Worm (Caenorhabditis elegans) whole organism, young adult: ENCODE measurements around the gene F55G7.1.

Experiments used
- B0035.1 ChIP-seq: sonication (generic microtip); optimal IDR thresholded peaks from 2 replicates; lab custom pipeline; 2016; ENCODE audit warnings: missing genetic modification characterization, mild to moderate bottlenecking, missing compliant biosample characterization, missing genotype, missing genetic modification reagents
- B0261.1 ChIP-seq: sonication (generic microtip); optimal IDR thresholded peaks from 2 replicates; lab custom pipeline; 2016; ENCODE audit warnings: mild to moderate bottlenecking, missing genetic modification characterization, moderate library complexity, missing compliant biosample characterization
- C06A6.2 ChIP-seq: fragments of 200-800 bp; sonication (Bioruptor generic); conservative IDR thresholded peaks from 2 replicates; pipeline ENCODE4 v1.3.6; 2022; ENCODE audit warnings: missing genetic modification characterization, missing compliant biosample characterization
- D2030.7 ChIP-seq: fragments of 200-800 bp; sonication (Bioruptor generic); IDR thresholded peaks from 2 replicates; pipeline ENCODE4 v1.3.6; 2022; ENCODE audit warnings: missing genetic modification reagents, missing genetic modification characterization, missing compliant biosample characterization
- F23B12.7 ChIP-seq: sonication (generic microtip); optimal IDR thresholded peaks from 2 replicates; lab custom pipeline; 2017; ENCODE audit warnings: missing genetic modification characterization, mild to moderate bottlenecking, missing compliant biosample characterization, antibody characterized with exemption, moderate library complexity; ENCODE audit not compliant: insufficient read depth
- F37B4.10 ChIP-seq: fragments of 200-800 bp; sonication (Bioruptor generic); IDR thresholded peaks from 2 replicates; pipeline ENCODE4 v1.3.6; 2022; ENCODE audit warnings: missing genetic modification characterization, missing compliant biosample characterization
- F57A8.1 ChIP-seq: fragments of 200-800 bp; sonication (Bioruptor generic); optimal IDR thresholded peaks from 2 replicates; lab custom pipeline; 2018; ENCODE audit warnings: mild to moderate bottlenecking, missing genetic modification characterization, moderate library complexity, missing compliant biosample characterization
- K11D2.4 ChIP-seq: fragments of 200-800 bp; sonication (Bioruptor generic); IDR thresholded peaks from 2 replicates; pipeline ENCODE4 v1.3.6; 2022; ENCODE audit warnings: missing genetic modification reagents, missing genetic modification characterization, missing compliant biosample characterization
- Y56A3A.18 ChIP-seq: fragments of 200-800 bp; sonication (Bioruptor generic); IDR thresholded peaks from 2 replicates; pipeline ENCODE4 v1.3.6; 2022; ENCODE audit warnings: missing genetic modification reagents, missing genetic modification characterization, missing compliant biosample characterization
- Y95B8A.8 ChIP-seq: fragments of 200-800 bp; sonication (Bioruptor generic); IDR thresholded peaks from 2 replicates; pipeline ENCODE4 v1.3.6; 2022; ENCODE audit warnings: missing genetic modification reagents, missing genetic modification characterization, missing compliant biosample characterization
- ZK185.1 ChIP-seq: sonication (generic microtip); optimal IDR thresholded peaks from 2 replicates; lab custom pipeline; 2016; ENCODE audit warnings: mild to moderate bottlenecking, missing genetic modification characterization, missing compliant biosample characterization; ENCODE audit not compliant: poor library complexity, severe bottlenecking
- aptf-2 ChIP-seq: fragments of 200-800 bp; sonication (Bioruptor generic); conservative IDR thresholded peaks from 2 replicates; pipeline ENCODE4 v1.3.6; 2022; ENCODE audit warnings: missing genetic modification reagents, missing genetic modification characterization, missing compliant biosample characterization
- athp-1 ChIP-seq: sonication (generic microtip); optimal IDR thresholded peaks from 2 replicates; lab custom pipeline; 2017; ENCODE audit warnings: mild to moderate bottlenecking, missing genetic modification characterization, missing compliant biosample characterization
- attf-5 ChIP-seq: fragments of 200-800 bp; sonication (Bioruptor generic); optimal IDR thresholded peaks from 2 replicates; lab custom pipeline; 2018; ENCODE audit warnings: mild to moderate bottlenecking, missing genetic modification characterization, missing compliant biosample characterization
- bed-2 ChIP-seq: fragments of 200-800 bp; sonication (Bioruptor generic); IDR thresholded peaks from 2 replicates; pipeline ENCODE4 v1.3.6; 2022; ENCODE audit warnings: missing genetic modification reagents, missing genetic modification characterization, missing compliant biosample characterization
- cebp-1 ChIP-seq, 2 experiments: fragments of 200-800 bp in 1 of 2; sonication (Bioruptor generic) in 1 of 2; sonication (generic microtip) in 1 of 2; IDR thresholded peaks in 1 of 2; optimal IDR thresholded peaks in 1 of 2; 2 replicates each; pipeline versions ENCODE4 v1.3.6 to Lab custom; 2017 to 2022; ENCODE audit warnings: missing compliant biosample characterization in 2 of 2, missing genetic modification characterization in 2 of 2, mild to moderate bottlenecking in 1 of 2, missing genetic modification reagents in 1 of 2, moderate library complexity in 1 of 2
- ceh-27 ChIP-seq: fragments of 200-800 bp; sonication (Bioruptor generic); optimal IDR thresholded peaks from 2 replicates; lab custom pipeline; 2018; ENCODE audit warnings: mild to moderate bottlenecking, missing genetic modification characterization, moderate library complexity, missing compliant biosample characterization
- dox-1 ChIP-seq: fragments of 200-800 bp; sonication (Bioruptor generic); IDR thresholded peaks from 2 replicates; pipeline ENCODE4 v1.3.6; 2022; ENCODE audit warnings: missing genetic modification reagents, missing genetic modification characterization, missing compliant biosample characterization
- dpff-1 ChIP-seq: sonication (generic microtip); optimal IDR thresholded peaks from 2 replicates; lab custom pipeline; 2017; ENCODE audit warnings: mild to moderate bottlenecking, missing genetic modification characterization, missing compliant biosample characterization
- efl-1 ChIP-seq: fragments of 150-350 bp; optimal IDR thresholded peaks from 2 replicates; lab custom pipeline; 2014; ENCODE audit warnings: missing biosample characterization, missing genetic modification reagents, missing genetic modification characterization
- egl-18 ChIP-seq: fragments of 200-800 bp; sonication (Bioruptor generic); IDR thresholded peaks from 2 replicates; pipeline ENCODE4 v1.3.6; 2022; ENCODE audit warnings: missing genetic modification reagents, missing genetic modification characterization, missing compliant biosample characterization
- gei-17 ChIP-seq: fragments of 200-800 bp; sonication (Bioruptor generic); optimal IDR thresholded peaks from 2 replicates; lab custom pipeline; 2018; ENCODE audit warnings: mild to moderate bottlenecking, missing genetic modification characterization, missing compliant biosample characterization
- hmg-20 ChIP-seq: fragments of 200-800 bp; sonication (Bioruptor generic); IDR thresholded peaks from 2 replicates; pipeline ENCODE4 v1.3.6; 2022; ENCODE audit warnings: missing genetic modification reagents, missing genetic modification characterization, missing compliant biosample characterization
- hrde-1 ChIP-seq: sonication (generic microtip); optimal IDR thresholded peaks from 2 replicates; lab custom pipeline; 2016; ENCODE audit warnings: missing genetic modification characterization, mild to moderate bottlenecking, missing compliant biosample characterization, moderate library complexity, missing genotype, missing genetic modification reagents, borderline replicate concordance
- hsf-1 ChIP-seq: fragments of 200-800 bp; sonication (Bioruptor generic); IDR thresholded peaks from 2 replicates; pipeline ENCODE4 v1.3.6; 2022; ENCODE audit warnings: missing genetic modification reagents, missing genetic modification characterization, missing compliant biosample characterization
- lin-26 ChIP-seq: fragments of 200-800 bp; sonication (Bioruptor generic); IDR thresholded peaks from 2 replicates; pipeline ENCODE4 v1.3.6; 2022; ENCODE audit warnings: missing genetic modification reagents, missing genetic modification characterization, missing compliant biosample characterization
- lin-35 ChIP-seq, 3 experiments: fragments of 150-350 bp in 2 of 3; sonication (generic microtip) in 1 of 3; optimal IDR thresholded peaks; 2 replicates each; lab custom pipeline; 2014 to 2018; ENCODE audit warnings: missing biosample characterization in 3 of 3, missing genetic modification characterization in 3 of 3, missing genetic modification reagents in 3 of 3
- lin-40 ChIP-seq: sonication (generic microtip); optimal IDR thresholded peaks from 2 replicates; lab custom pipeline; 2016; ENCODE audit warnings: missing genetic modification characterization, mild to moderate bottlenecking, missing compliant biosample characterization, missing genotype, missing genetic modification reagents
- lsl-1 ChIP-seq: fragments of 200-800 bp; sonication (Bioruptor generic); optimal IDR thresholded peaks from 2 replicates; lab custom pipeline; 2018; ENCODE audit warnings: mild to moderate bottlenecking, missing genetic modification characterization, moderate library complexity, missing compliant biosample characterization
- madf-8 ChIP-seq: fragments of 200-800 bp; sonication (Bioruptor generic); conservative IDR thresholded peaks from 2 replicates; pipeline ENCODE4 v1.3.6; 2022; ENCODE audit warnings: missing genetic modification reagents, missing genetic modification characterization, missing compliant biosample characterization
- nfyb-1 ChIP-seq: fragments of 200-800 bp; sonication (Bioruptor generic); IDR thresholded peaks from 2 replicates; pipeline ENCODE4 v1.3.6; 2022; ENCODE audit warnings: missing genetic modification reagents, missing genetic modification characterization, missing compliant biosample characterization
- nhr-179 ChIP-seq: sonication (generic microtip); optimal IDR thresholded peaks from 2 replicates; lab custom pipeline; 2016; ENCODE audit warnings: mild to moderate bottlenecking, missing genetic modification characterization, missing compliant biosample characterization
- nhr-80 ChIP-seq: sonication (generic microtip); optimal IDR thresholded peaks from 2 replicates; lab custom pipeline; 2016; ENCODE audit warnings: missing genetic modification characterization, missing compliant biosample characterization
- sdz-38 ChIP-seq: sonication (generic microtip); optimal IDR thresholded peaks from 2 replicates; lab custom pipeline; 2016; ENCODE audit warnings: missing genotype, missing genetic modification characterization, missing compliant biosample characterization
- sea-2 ChIP-seq: fragments of 200-800 bp; sonication (Bioruptor generic); IDR thresholded peaks from 2 replicates; pipeline ENCODE4 v1.3.6; 2022; ENCODE audit warnings: missing genetic modification characterization, missing compliant biosample characterization
- snpc-1.1 ChIP-seq: sonication (generic microtip); optimal IDR thresholded peaks from 2 replicates; lab custom pipeline; 2017; ENCODE audit warnings: missing genetic modification characterization, mild to moderate bottlenecking, missing compliant biosample characterization, antibody characterized with exemption, moderate library complexity, missing genotype, missing genetic modification reagents; ENCODE audit not compliant: insufficient read depth
- snpc-4 ChIP-seq, 5 experiments: fragments of 150-350 bp in 1 of 5; sonication (generic microtip) in 4 of 5; optimal IDR thresholded peaks; 2 replicates each; lab custom pipeline; 2014 to 2018; ENCODE audit warnings: missing genetic modification characterization in 5 of 5, missing biosample characterization in 3 of 5, antibody characterized with exemption in 2 of 5, mild to moderate bottlenecking in 2 of 5, missing compliant biosample characterization in 2 of 5, missing genotype in 2 of 5, moderate library complexity in 2 of 5, missing genetic modification reagents in 1 of 5
- somi-1 ChIP-seq: fragments of 200-800 bp; sonication (Bioruptor generic); optimal IDR thresholded peaks from 2 replicates; lab custom pipeline; 2018; ENCODE audit warnings: mild to moderate bottlenecking, missing genetic modification characterization, missing compliant biosample characterization
- unc-62 ChIP-seq: fragments of 150-350 bp; optimal IDR thresholded peaks from 2 replicates; lab custom pipeline; 2014; ENCODE audit warnings: missing biosample characterization, missing genetic modification reagents, missing genetic modification characterization
- ztf-26 ChIP-seq: sonication (generic microtip); optimal IDR thresholded peaks from 2 replicates; lab custom pipeline; 2017; ENCODE audit warnings: missing genetic modification characterization, missing compliant biosample characterization

The F55G7.1 gene

ce11 chrX:11924158-11924557 lies at the start of gene F55G7.1:
Gene F55G7.1, plus strand, starts transcription at chrX:11924433.
- TF ChIP-seq C06A6.2 (GFP tag; lab: Robert Waterston, UW): 0 out of 2 replicates have a peak, but pooled peaks have one; percentile 36
- TF ChIP-seq B0261.1 (tag; lab: Kevin White, UChicago): peak; percentile 28
- TF ChIP-seq ztf-26 (tag; lab: Kevin White, UChicago): peak; percentile 71
- TF ChIP-seq nhr-80 (tag; lab: Kevin White, UChicago): peak; percentile 46
- TF ChIP-seq hsf-1 (GFP tag; lab: Robert Waterston, UW): no peak
- TF ChIP-seq ceh-27 (GFP tag; lab: Kevin White, UChicago): peak; percentile 60
- TF ChIP-seq hmg-20 (GFP tag; lab: Robert Waterston, UW): peak; percentile 18; the same call in 1 of the 2 replicates
- TF ChIP-seq lin-40 (tag; lab: Kevin White, UChicago): peak; percentile 83
- peak; percentile 92 for TF ChIP-seq gei-17
- TF ChIP-seq dox-1 (GFP tag; lab: Robert Waterston, UW): peak; percentile 71; the same call in 1 of the 2 replicates
- no peak for TF ChIP-seq Y95B8A.8 (GFP tag; lab: Robert Waterston, UW)
- peak; percentile 56; the same call in 1 of the 2 replicates for TF ChIP-seq K11D2.4 (GFP tag; lab: Robert Waterston, UW)
- no peak for TF ChIP-seq lsl-1 (GFP tag; lab: Kevin White, UChicago)
- peak; percentile 34 for TF ChIP-seq ZK185.1 (tag; lab: Kevin White, UChicago)
- no peak for TF ChIP-seq snpc-4 (GFP tag; optimal IDR thresholded peaks at IDR 0.05; lab: Kevin White, UChicago)
- peak in 2 of 4 experiments; percentile 19 to 82 for TF ChIP-seq snpc-4 (tag; optimal IDR thresholded peaks at IDR 0.05; lab: Kevin White, UChicago)
- TF ChIP-seq unc-62 (GFP tag; lab: Kevin White, UChicago): no peak
- TF ChIP-seq F23B12.7 (tag; lab: Kevin White, UChicago): peak; percentile 21
- peak; percentile 63; the same call in 1 of the 2 replicates for TF ChIP-seq Y56A3A.18 (GFP tag; lab: Robert Waterston, UW)

- no peak for TF ChIP-seq snpc-1.1 (tag; lab: Kevin White, UChicago)
- TF ChIP-seq athp-1: no peak
- TF ChIP-seq efl-1 (GFP tag; lab: Kevin White, UChicago): no peak
- no peak for TF ChIP-seq sdz-38
- TF ChIP-seq aptf-2 (GFP tag; lab: Robert Waterston, UW): no peak
- TF ChIP-seq hmg-20 (GFP tag; lab: Robert Waterston, UW): no peak
- TF ChIP-seq hsf-1 (GFP tag; lab: Robert Waterston, UW): no peak
- TF ChIP-seq D2030.7 (GFP tag; lab: Robert Waterston, UW): no peak
- TF ChIP-seq gei-17: no peak
- TF ChIP-seq B0035.1 (tag; lab: Kevin White, UChicago): no peak
- TF ChIP-seq C06A6.2 (GFP tag; lab: Robert Waterston, UW): no peak
- TF ChIP-seq F57A8.1 (GFP tag; lab: Kevin White, UChicago): no peak
- no peak for TF ChIP-seq lin-26 (GFP tag; lab: Robert Waterston, UW)
- TF ChIP-seq, all 124 proteins: peak for 0
Observed at ce11 chrX:11875260-11875659, 49.0 kb upstream of the F55G7.1 start, which contains the start of gene Y62H9A.1. Gene Y62H9A.1, plus strand, starts transcription at chrX:11875541.

- TF ChIP-seq somi-1 (GFP tag; lab: Kevin White, UChicago) (no peak), sea-2 (GFP tag; lab: Robert Waterston, UW) (no peak), dpff-1 (tag; lab: Kevin White, UChicago) (no peak), lin-40 (tag; lab: Kevin White, UChicago) (no peak), egl-18 (GFP tag; lab: Robert Waterston, UW) (no peak), cebp-1 (GFP tag; IDR thresholded peaks at IDR 0.05; lab: Robert Waterston, UW) (no peak), cebp-1 (tag; optimal IDR thresholded peaks at IDR 0.05; lab: Kevin White, UChicago) (no peak), lin-35 (GFP tag; optimal IDR thresholded peaks at IDR 0.05; lab: Kevin White, UChicago) (no peak), madf-8 (GFP tag; lab: Robert Waterston, UW) (no peak), hrde-1 (no peak), F37B4.10 (GFP tag; lab: Robert Waterston, UW) (no peak), nhr-179 (tag; lab: Kevin White, UChicago) (no peak), sdz-38 (no peak), bed-2 (GFP tag; lab: Robert Waterston, UW) (no peak), nfyb-1 (GFP tag; lab: Robert Waterston, UW) (no peak), attf-5 (GFP tag; lab: Kevin White, UChicago) (no peak)
Observed at ce11 chrX:11878109-11878508, 46.1 kb upstream of the F55G7.1 start, which contains the start of gene Y62H9A.2. Gene Y62H9A.2, minus strand, starts transcription at chrX:11878209.
